Worm (Caenorhabditis elegans) whole organism, early embryonic: ENCODE measurements around the gene mix-1.
A peak's percentile ranks its signal among the peaks of the same experiment; 100 is the strongest.

ENCODE experiments used
- B0310.2 ChIP-seq: sonication (generic microtip); optimal IDR thresholded peaks from 2 replicates; lab custom pipeline; 2016; ENCODE audit warnings: mild to moderate bottlenecking, missing genetic modification characterization, missing compliant biosample characterization
- F13C5.2 ChIP-seq: sonication (generic microtip); optimal IDR thresholded peaks from 2 replicates; lab custom pipeline; 2017; ENCODE audit warnings: mild to moderate bottlenecking, missing genetic modification characterization, inconsistent platforms, missing compliant biosample characterization
- aly-1 ChIP-seq: sonication (generic microtip); optimal IDR thresholded peaks from 2 replicates; lab custom pipeline; 2016; ENCODE audit warnings: missing genetic modification characterization, missing compliant biosample characterization
- ama-1 ChIP-seq: fragments of 150-350 bp; optimal IDR thresholded peaks from 2 replicates; lab custom pipeline; 2014
- ceh-13 ChIP-seq: fragments of 200-800 bp; sonication (Bioruptor generic); optimal IDR thresholded peaks from 2 replicates; lab custom pipeline; 2018; ENCODE audit warnings: mild to moderate bottlenecking, missing genetic modification characterization, missing compliant biosample characterization
- ceh-36 ChIP-seq: sonication (generic microtip); optimal IDR thresholded peaks from 2 replicates; lab custom pipeline; 2016; ENCODE audit warnings: missing genetic modification characterization, inconsistent platforms, missing compliant biosample characterization
- ets-7 ChIP-seq: sonication (generic microtip); optimal IDR thresholded peaks from 2 replicates; lab custom pipeline; 2016; ENCODE audit warnings: missing genotype, missing genetic modification characterization, missing compliant biosample characterization
- flt-1 ChIP-seq: fragments of 200-800 bp; sonication (Bioruptor generic); IDR thresholded peaks from 2 replicates; pipeline ENCODE4 v1.3.6; 2022; ENCODE audit warnings: missing genetic modification characterization, missing compliant biosample characterization
- hmbx-1 ChIP-seq: sonication (generic microtip); optimal IDR thresholded peaks from 2 replicates; lab custom pipeline; 2016; ENCODE audit warnings: mild to moderate bottlenecking, missing genetic modification characterization, missing compliant biosample characterization
- hmg-4 ChIP-seq: fragments of 200-800 bp; sonication (Bioruptor generic); optimal IDR thresholded peaks from 2 replicates; lab custom pipeline; 2018; ENCODE audit warnings: mild to moderate bottlenecking, missing genetic modification characterization, missing compliant biosample characterization
- hnd-1 ChIP-seq: sonication (generic microtip); optimal IDR thresholded peaks from 2 replicates; lab custom pipeline; 2016; ENCODE audit warnings: missing genetic modification characterization, missing compliant biosample characterization
- pes-1 ChIP-seq: fragments of 200-800 bp; sonication (Bioruptor generic); IDR thresholded peaks from 2 replicates; pipeline ENCODE4 v1.3.6; 2022; ENCODE audit warnings: missing genetic modification reagents, missing genetic modification characterization, missing compliant biosample characterization
- scrt-1 ChIP-seq: fragments of 200-800 bp; sonication (Bioruptor generic); IDR thresholded peaks from 2 replicates; pipeline ENCODE4 v1.3.6; 2022; ENCODE audit warnings: missing genetic modification characterization, missing compliant biosample characterization
- sea-1 ChIP-seq: fragments of 200-800 bp; sonication (Bioruptor generic); conservative IDR thresholded peaks from 2 replicates; pipeline ENCODE4 v1.3.6; 2022; ENCODE audit warnings: missing genetic modification characterization, missing compliant biosample characterization
- tbx-11 ChIP-seq: fragments of 200-800 bp; sonication (Bioruptor generic); IDR thresholded peaks from 2 replicates; pipeline ENCODE4 v1.3.6; 2022; ENCODE audit warnings: missing genetic modification characterization, missing compliant biosample characterization
- tbx-37 ChIP-seq: fragments of 200-800 bp; sonication (Bioruptor generic); conservative IDR thresholded peaks from 2 replicates; pipeline ENCODE4 v1.3.6; 2022; ENCODE audit warnings: missing genetic modification reagents, missing genetic modification characterization, missing compliant biosample characterization
- tra-4 ChIP-seq: sonication (generic microtip); optimal IDR thresholded peaks from 2 replicates; lab custom pipeline; 2017; ENCODE audit warnings: missing genetic modification characterization, missing compliant biosample characterization

mix-1 gene

ce11 chrII:10838550-10838949 is 14.5 kb downstream of the mix-1 start:
- TF ChIP-seq F13C5.2: no peak
- no peak for TF ChIP-seq hnd-1
- TF ChIP-seq ceh-36 (tag; lab: Kevin White, UChicago): no peak
- TF ChIP-seq sea-1: no peak
- no peak for TF ChIP-seq aly-1 (tag; lab: Kevin White, UChicago)
- no peak for TF ChIP-seq tbx-11 (GFP tag; lab: Robert Waterston, UW)
- no peak for TF ChIP-seq ets-7 (tag; lab: Kevin White, UChicago)
- no peak for TF ChIP-seq tbx-37
- no peak for TF ChIP-seq hmbx-1 (tag; lab: Kevin White, UChicago)
- no peak for TF ChIP-seq ceh-13 (GFP tag; lab: Kevin White, UChicago)
- no peak for TF ChIP-seq hmg-4
- TF ChIP-seq B0310.2 (tag; lab: Kevin White, UChicago): no peak
- no peak for TF ChIP-seq tra-4 (tag; lab: Kevin White, UChicago)
- TF ChIP-seq scrt-1 (GFP tag; lab: Robert Waterston, UW): no peak
- TF ChIP-seq ama-1 (lab: Kevin White, UChicago): no peak
- no peak for TF ChIP-seq pes-1 (GFP tag; lab: Robert Waterston, UW)
- TF ChIP-seq flt-1 (GFP tag; lab: Robert Waterston, UW): no peak

ce11 chrII:10840067-10840466 is 16.0 kb downstream of the mix-1 start:
- TF ChIP-seq pes-1 (GFP tag; lab: Robert Waterston, UW) (peak; percentile 96), aly-1 (tag; lab: Kevin White, UChicago) (peak; percentile 96), ceh-36 (tag; lab: Kevin White, UChicago) (peak; percentile 96), sea-1 (peak; percentile 92), hmg-4 (peak; percentile 99), ets-7 (tag; lab: Kevin White, UChicago) (peak; percentile 83), tbx-37 (peak; percentile 93), tra-4 (tag; lab: Kevin White, UChicago) (peak; percentile 94), hmbx-1 (tag; lab: Kevin White, UChicago) (peak; percentile 92), hnd-1 (peak; percentile 91), F13C5.2 (peak; percentile 97), flt-1 (GFP tag; lab: Robert Waterston, UW) (peak; percentile 96), B0310.2 (tag; lab: Kevin White, UChicago) (peak; percentile 89), scrt-1 (GFP tag; lab: Robert Waterston, UW) (peak; percentile 98), ama-1 (lab: Kevin White, UChicago) (peak; percentile 89), ceh-13 (GFP tag; lab: Kevin White, UChicago) (peak; percentile 96), tbx-11 (GFP tag; lab: Robert Waterston, UW) (peak; percentile 94)

- no peak for TF ChIP-seq hmg-4
- TF ChIP-seq F13C5.2: no peak
- TF ChIP-seq tbx-37: no peak
- TF ChIP-seq aly-1 (tag; lab: Kevin White, UChicago): no peak
- TF ChIP-seq flt-1 (GFP tag; lab: Robert Waterston, UW): no peak
- no peak for TF ChIP-seq ama-1 (lab: Kevin White, UChicago)
- no peak for TF ChIP-seq tra-4 (tag; lab: Kevin White, UChicago)
- no peak for TF ChIP-seq hnd-1
- no peak for TF ChIP-seq sea-1
- no peak for TF ChIP-seq B0310.2 (tag; lab: Kevin White, UChicago)
- no peak for TF ChIP-seq pes-1 (GFP tag; lab: Robert Waterston, UW)
These were observed 19.5 kb downstream of the mix-1 start, which contains the start of gene M106.8 for ce11 chrII:10843527-10843926. M106.8 (minus strand) TSS chrII:10843627.

ce11 chrII:10847057-10847456 is 23.0 kb downstream of the mix-1 start:
- TF ChIP-seq ets-7 (tag; lab: Kevin White, UChicago) (no peak), hnd-1 (no peak), scrt-1 (GFP tag; lab: Robert Waterston, UW) (no peak), tra-4 (tag; lab: Kevin White, UChicago) (no peak), pes-1 (GFP tag; lab: Robert Waterston, UW) (no peak), hmbx-1 (tag; lab: Kevin White, UChicago) (no peak), hmg-4 (no peak), aly-1 (tag; lab: Kevin White, UChicago) (no peak), ceh-36 (tag; lab: Kevin White, UChicago) (no peak), F13C5.2 (no peak), tbx-37 (no peak), ceh-13 (GFP tag; lab: Kevin White, UChicago) (no peak), ama-1 (lab: Kevin White, UChicago) (no peak), B0310.2 (tag; lab: Kevin White, UChicago) (no peak), tbx-11 (GFP tag; lab: Robert Waterston, UW) (no peak), sea-1 (no peak), flt-1 (GFP tag; lab: Robert Waterston, UW) (no peak)

- TF ChIP-seq hmbx-1 (tag; lab: Kevin White, UChicago) (no peak), flt-1 (GFP tag; lab: Robert Waterston, UW) (no peak), tra-4 (tag; lab: Kevin White, UChicago) (no peak), ceh-36 (tag; lab: Kevin White, UChicago) (no peak), sea-1 (no peak), ets-7 (tag; lab: Kevin White, UChicago) (no peak), pes-1 (GFP tag; lab: Robert Waterston, UW) (no peak), hnd-1 (no peak), tbx-11 (GFP tag; lab: Robert Waterston, UW) (no peak), ceh-13 (GFP tag; lab: Kevin White, UChicago) (no peak), F13C5.2 (no peak)
These were observed 25.9 kb downstream of the mix-1 start, which contains the start of gene M106.2 for ce11 chrII:10849903-10850302. M106.2 (minus strand) TSS chrII:10850003.

ce11 chrII:10851110-10851509 is 27.1 kb downstream of the mix-1 start:
- TF ChIP-seq ceh-13 (GFP tag; lab: Kevin White, UChicago) (no peak), hmg-4 (peak; percentile 46), scrt-1 (GFP tag; lab: Robert Waterston, UW) (no peak)

ce11 chrII:10852880-10853279 is 28.8 kb downstream of the mix-1 start:
- TF ChIP-seq aly-1 (tag; lab: Kevin White, UChicago): no peak
- TF ChIP-seq pes-1 (GFP tag; lab: Robert Waterston, UW): no peak
- TF ChIP-seq tra-4 (tag; lab: Kevin White, UChicago): no peak
- no peak for TF ChIP-seq B0310.2 (tag; lab: Kevin White, UChicago)
- TF ChIP-seq hmg-4: no peak
- TF ChIP-seq hmbx-1 (tag; lab: Kevin White, UChicago): no peak
- no peak for TF ChIP-seq tbx-11 (GFP tag; lab: Robert Waterston, UW)
- TF ChIP-seq ets-7 (tag; lab: Kevin White, UChicago): no peak
- no peak for TF ChIP-seq ceh-36 (tag; lab: Kevin White, UChicago)
- no peak for TF ChIP-seq scrt-1 (GFP tag; lab: Robert Waterston, UW)
- TF ChIP-seq sea-1: no peak
- TF ChIP-seq ama-1 (lab: Kevin White, UChicago): no peak
- TF ChIP-seq hnd-1: no peak
- no peak for TF ChIP-seq F13C5.2
- no peak for TF ChIP-seq flt-1 (GFP tag; lab: Robert Waterston, UW)
- no peak for TF ChIP-seq tbx-37
- TF ChIP-seq ceh-13 (GFP tag; lab: Kevin White, UChicago): no peak
